ENCODE assay signal across 1 fruit fly cellular context in genomic region chr3R:23112680-23113362, dm6.
TF ChIP-seq lines count a peak whose summit lies in the region.

Gene Cow (minus strand): TSS chr3R:23112730.

TF ChIP-seq in whole organism, embryonic, 481 proteins besides CTCF, POLR2A, EP300 and RAD21 (continued from another document and continues in another):
- TF ChIP-seq zfh1 (GFP tag; IDR thresholded peaks at IDR 0.05; lab: Robert Waterston, UW), result peak; percentile 56; the same call in 2 of the 3 replicates
- TF ChIP-seq CG3726 (GFP tag; IDR thresholded peaks at IDR 0.05; lab: Robert Waterston, UW), result 0 out of 3 replicates have a peak, but pooled peaks have one; percentile 50
- peak; percentile 89 for TF ChIP-seq sens (GFP tag; lab: Kevin White, UChicago)
- TF ChIP-seq CG10959 (GFP tag; IDR thresholded peaks at IDR 0.05; lab: Robert Waterston, UW), result no peak
- TF ChIP-seq CG12219 (GFP tag; optimal IDR thresholded peaks at IDR 0.05; lab: Kevin White, UChicago), result peak; percentile 18
- TF ChIP-seq CG6689 (GFP tag; IDR thresholded peaks at IDR 0.05; lab: Robert Waterston, UW), result no peak
- TF ChIP-seq org-1 (GFP tag; optimal IDR thresholded peaks at IDR 0.05; lab: Kevin White, UChicago), result peak; percentile 56
- no peak for TF ChIP-seq unc-4 (GFP tag; IDR thresholded peaks at IDR 0.05; lab: Robert Waterston, UW; ENCODE audit: partially characterized antibody)
- TF ChIP-seq Asciz (GFP tag; optimal IDR thresholded peaks at IDR 0.05; lab: Kevin White, UChicago), result peak; percentile 42
- TF ChIP-seq BtbVII (GFP tag; optimal IDR thresholded peaks at IDR 0.05; lab: Kevin White, UChicago), result peak; percentile 35
- peak; percentile 54 for TF ChIP-seq Dip3 (GFP tag; optimal IDR thresholded peaks at IDR 0.05; lab: Kevin White, UChicago)
- no peak for TF ChIP-seq jing (GFP tag; optimal IDR thresholded peaks at IDR 0.05; lab: Kevin White, UChicago)
- TF ChIP-seq CG16813 (GFP tag; IDR thresholded peaks at IDR 0.05; lab: Robert Waterston, UW; ENCODE audit: partially characterized antibody), result no peak
- no peak for TF ChIP-seq pan (optimal IDR thresholded peaks at IDR 0.05; lab: Kevin White, UChicago)
- TF ChIP-seq pan (GFP tag; optimal IDR thresholded peaks at IDR 0.05 in 1 of 2, IDR thresholded peaks at IDR 0.05 in 1 of 2), result peak in 1 of 2 experiments; percentile 86
- TF ChIP-seq ab (GFP tag; optimal IDR thresholded peaks at IDR 0.05; lab: Kevin White, UChicago), result no peak
- no peak for TF ChIP-seq abd-A (tag; optimal IDR thresholded peaks at IDR 0.05; lab: Kevin White, UChicago)
- TF ChIP-seq CG7372 (GFP tag; IDR thresholded peaks at IDR 0.05; lab: Robert Waterston, UW), result peak; percentile 70
- peak; percentile 55 for TF ChIP-seq Deaf1 (tag; optimal IDR thresholded peaks at IDR 0.05; lab: Kevin White, UChicago)
- no peak for TF ChIP-seq prd (optimal IDR thresholded peaks at IDR 0.05; lab: Kevin White, UChicago)
- peak; percentile 75 for TF ChIP-seq prd (GFP tag; IDR thresholded peaks at IDR 0.05; lab: Robert Waterston, UW)
- TF ChIP-seq CG16863 (GFP tag; optimal IDR thresholded peaks at IDR 0.05; lab: Kevin White, UChicago), result peak; percentile 41
- TF ChIP-seq CG15696 (tag; optimal IDR thresholded peaks at IDR 0.05; lab: Kevin White, UChicago), result no peak
- no peak for TF ChIP-seq h (optimal IDR thresholded peaks at IDR 0.05; lab: Kevin White, UChicago)
- TF ChIP-seq run (tag; optimal IDR thresholded peaks at IDR 0.05; lab: Kevin White, UChicago), result no peak
- no peak for TF ChIP-seq sc (optimal IDR thresholded peaks at IDR 0.05; lab: Kevin White, UChicago)
- peak; percentile 1 for TF ChIP-seq sc (GFP tag; optimal IDR thresholded peaks at IDR 0.05; lab: Kevin White, UChicago)
- no peak for TF ChIP-seq sima (GFP tag; optimal IDR thresholded peaks at IDR 0.05; lab: Kevin White, UChicago)
- TF ChIP-seq CG42726 (GFP tag; IDR thresholded peaks at IDR 0.05; lab: Robert Waterston, UW; ENCODE audit: partially characterized antibody), result no peak
- 0 out of 3 replicates have a peak, but pooled peaks have one; percentile 12 for TF ChIP-seq gce (GFP tag; IDR thresholded peaks at IDR 0.05; lab: Robert Waterston, UW)
- TF ChIP-seq ems (GFP tag; optimal IDR thresholded peaks at IDR 0.05; lab: Kevin White, UChicago), result peak; percentile 36
- peak; percentile 90 for TF ChIP-seq lab (GFP tag; optimal IDR thresholded peaks at IDR 0.05; lab: Kevin White, UChicago)
- TF ChIP-seq CG9932 (GFP tag; IDR thresholded peaks at IDR 0.05; lab: Robert Waterston, UW), result peak; percentile 70
- peak; percentile 8 for TF ChIP-seq luna (GFP tag; optimal IDR thresholded peaks at IDR 0.05; lab: Kevin White, UChicago)
- no peak for TF ChIP-seq trem (tag; optimal IDR thresholded peaks at IDR 0.05; lab: Kevin White, UChicago)
- no peak for TF ChIP-seq CG2129 (GFP tag; IDR thresholded peaks at IDR 0.05; lab: Robert Waterston, UW; ENCODE audit: partially characterized antibody)
- TF ChIP-seq CG13894 (tag; optimal IDR thresholded peaks at IDR 0.05; lab: Kevin White, UChicago), result peak; percentile 49
- TF ChIP-seq chm (GFP tag; IDR thresholded peaks at IDR 0.05; lab: Robert Waterston, UW), result no peak
- TF ChIP-seq fd64A (GFP tag; optimal IDR thresholded peaks at IDR 0.05; lab: Kevin White, UChicago), result no peak
- TF ChIP-seq pnt (GFP tag; optimal IDR thresholded peaks at IDR 0.05; lab: Kevin White, UChicago), result peak; percentile 26
- peak; percentile 77 for TF ChIP-seq vvl (GFP tag; IDR thresholded peaks at IDR 0.05; lab: Robert Waterston, UW)
- TF ChIP-seq pzg (GFP tag; optimal IDR thresholded peaks at IDR 0.05; lab: Kevin White, UChicago), result peak; percentile 4
- peak; percentile 43 to 48 for TF ChIP-seq Pdp1 (GFP tag; optimal IDR thresholded peaks at IDR 0.05; lab: Kevin White, UChicago)
- no peak for TF ChIP-seq yki (optimal IDR thresholded peaks at IDR 0.05; lab: Kevin White, UChicago)
- TF ChIP-seq Mrtf (GFP tag; IDR thresholded peaks at IDR 0.05; lab: Robert Waterston, UW), result no peak
- peak; percentile 74 for TF ChIP-seq CG3281 (GFP tag; optimal IDR thresholded peaks at IDR 0.05; lab: Kevin White, UChicago)
- TF ChIP-seq PHDP (tag; optimal IDR thresholded peaks at IDR 0.05; lab: Kevin White, UChicago), result peak; percentile 69
- peak; percentile 66 for TF ChIP-seq HLH3B (GFP tag; IDR thresholded peaks at IDR 0.05; lab: Robert Waterston, UW)
- no peak for TF ChIP-seq amos (GFP tag; IDR thresholded peaks at IDR 0.05; lab: Robert Waterston, UW; ENCODE audit: partially characterized antibody)
- peak; percentile 3 for TF ChIP-seq CG18764 (GFP tag; optimal IDR thresholded peaks at IDR 0.05; lab: Kevin White, UChicago)
- TF ChIP-seq CG4282 (GFP tag; optimal IDR thresholded peaks at IDR 0.05; lab: Kevin White, UChicago), result peak; percentile 20
- TF ChIP-seq CG5245 (GFP tag; optimal IDR thresholded peaks at IDR 0.05; lab: Kevin White, UChicago), result peak; percentile 4
- no peak for TF ChIP-seq CG17802 (tag; optimal IDR thresholded peaks at IDR 0.05; lab: Kevin White, UChicago)
- no peak for TF ChIP-seq CG11085 (GFP tag; IDR thresholded peaks at IDR 0.05; lab: Robert Waterston, UW)
- TF ChIP-seq dan (GFP tag; IDR thresholded peaks at IDR 0.05; lab: Robert Waterston, UW), result no peak
- peak; percentile 32 for TF ChIP-seq CG17829 (tag; optimal IDR thresholded peaks at IDR 0.05; lab: Kevin White, UChicago)
- no peak for TF ChIP-seq CG1647 (GFP tag; optimal IDR thresholded peaks at IDR 0.05; lab: Kevin White, UChicago)
- peak; percentile 27 for TF ChIP-seq Ssrp (tag; optimal IDR thresholded peaks at IDR 0.05; lab: Kevin White, UChicago)
- TF ChIP-seq schlank (tag; optimal IDR thresholded peaks at IDR 0.05; lab: Kevin White, UChicago), result peak; percentile 43
- no peak for TF ChIP-seq BEAF-32 (GFP tag; optimal IDR thresholded peaks at IDR 0.05; lab: Kevin White, UChicago)
- no peak for TF ChIP-seq CG8765 (GFP tag; IDR thresholded peaks at IDR 0.05; lab: Robert Waterston, UW)
- TF ChIP-seq CG11456 (GFP tag; IDR thresholded peaks at IDR 0.05; lab: Robert Waterston, UW), result peak; percentile 57; the same call in 1 of the 3 replicates
- TF ChIP-seq br (optimal IDR thresholded peaks at IDR 0.05; lab: Kevin White, UChicago), result no peak
- no peak for TF ChIP-seq ftz-f1 (GFP tag; optimal IDR thresholded peaks at IDR 0.05; lab: Kevin White, UChicago)
- no peak for TF ChIP-seq Dip2 (GFP tag; IDR thresholded peaks at IDR 0.05; lab: Robert Waterston, UW)
- no peak for TF ChIP-seq hbn (GFP tag; IDR thresholded peaks at IDR 0.05; lab: Robert Waterston, UW; ENCODE audit: partially characterized antibody)
- TF ChIP-seq Six4 (GFP tag; optimal IDR thresholded peaks at IDR 0.05; lab: Kevin White, UChicago), result peak; percentile 20
- TF ChIP-seq Antp (GFP tag; optimal IDR thresholded peaks at IDR 0.05; lab: Kevin White, UChicago), result peak; percentile 32
- no peak for TF ChIP-seq wek (GFP tag; optimal IDR thresholded peaks at IDR 0.05; lab: Kevin White, UChicago)
- TF ChIP-seq CG2889 (GFP tag; IDR thresholded peaks at IDR 0.05; lab: Robert Waterston, UW), result no peak; the same call in 2 of the 3 replicates
- no peak for TF ChIP-seq ash1 (GFP tag; optimal IDR thresholded peaks at IDR 0.05; lab: Kevin White, UChicago)
- TF ChIP-seq CG13775 (GFP tag; optimal IDR thresholded peaks at IDR 0.05; lab: Kevin White, UChicago), result peak; percentile 46
- TF ChIP-seq CG2875 (GFP tag; optimal IDR thresholded peaks at IDR 0.05; lab: Kevin White, UChicago), result no peak
- no peak for TF ChIP-seq CG15479 (GFP tag; optimal IDR thresholded peaks at IDR 0.05; lab: Kevin White, UChicago)
- TF ChIP-seq tna (GFP tag; IDR thresholded peaks at IDR 0.05; lab: Robert Waterston, UW; ENCODE audit: partially characterized antibody), result no peak
- TF ChIP-seq CG12659 (GFP tag; optimal IDR thresholded peaks at IDR 0.05; lab: Kevin White, UChicago), result peak; percentile 67
- TF ChIP-seq B-H2 (GFP tag; optimal IDR thresholded peaks at IDR 0.05; lab: Kevin White, UChicago), result peak; percentile 27
- peak; percentile 43 for TF ChIP-seq tio (GFP tag; optimal IDR thresholded peaks at IDR 0.05; lab: Kevin White, UChicago)
- peak; percentile 54; the same call in 1 of the 2 replicates for TF ChIP-seq CG32772 (GFP tag; IDR thresholded peaks at IDR 0.05; lab: Robert Waterston, UW)
- peak; percentile 95 for TF ChIP-seq onecut (GFP tag; IDR thresholded peaks at IDR 0.05; lab: Robert Waterston, UW)
- TF ChIP-seq CHES-1-like (GFP tag; optimal IDR thresholded peaks at IDR 0.05; lab: Kevin White, UChicago), result peak; percentile 48
- TF ChIP-seq CG3995 (GFP tag; optimal IDR thresholded peaks at IDR 0.05; lab: Kevin White, UChicago), result no peak
- no peak for TF ChIP-seq aop (GFP tag; IDR thresholded peaks at IDR 0.05; lab: Robert Waterston, UW)
- TF ChIP-seq CG15073 (GFP tag; optimal IDR thresholded peaks at IDR 0.05; lab: Kevin White, UChicago), result no peak
- peak; percentile 48 for TF ChIP-seq fd3F (GFP tag; optimal IDR thresholded peaks at IDR 0.05; lab: Kevin White, UChicago)
- no peak for TF ChIP-seq hb (GFP tag; IDR thresholded peaks at IDR 0.05; lab: Robert Waterston, UW; ENCODE audit: partially characterized antibody)
- no peak for TF ChIP-seq CG9797 (GFP tag; optimal IDR thresholded peaks at IDR 0.05; lab: Kevin White, UChicago)
- peak; percentile 39; the same call in 1 of the 2 replicates for TF ChIP-seq wdn (GFP tag; IDR thresholded peaks at IDR 0.05; lab: Robert Waterston, UW)
- TF ChIP-seq CG18619 (GFP tag; optimal IDR thresholded peaks at IDR 0.05; lab: Kevin White, UChicago), result peak; percentile 62
- peak; percentile 77 for TF ChIP-seq Rfx (GFP tag; IDR thresholded peaks at IDR 0.05; lab: Robert Waterston, UW)
- no peak for TF ChIP-seq nerfin-2 (GFP tag; IDR thresholded peaks at IDR 0.05; lab: Robert Waterston, UW; ENCODE audit: partially characterized antibody)
- no peak for TF ChIP-seq Hr39 (optimal IDR thresholded peaks at IDR 0.05; lab: Kevin White, UChicago)
- peak; percentile 69 for TF ChIP-seq CG6854 (GFP tag; optimal IDR thresholded peaks at IDR 0.05; lab: Kevin White, UChicago)
- peak; percentile 86 for TF ChIP-seq Fer1 (GFP tag; optimal IDR thresholded peaks at IDR 0.05; lab: Kevin White, UChicago)
- TF ChIP-seq NC2α (GFP tag; optimal IDR thresholded peaks at IDR 0.05; lab: Kevin White, UChicago), result no peak
- peak; percentile 67 for TF ChIP-seq Sox102F (GFP tag; optimal IDR thresholded peaks at IDR 0.05; lab: Kevin White, UChicago)
- TF ChIP-seq CG32532 (GFP tag; IDR thresholded peaks at IDR 0.05; lab: Robert Waterston, UW), result peak; percentile 78
- TF ChIP-seq cwo (GFP tag; optimal IDR thresholded peaks at IDR 0.05; lab: Kevin White, UChicago), result peak; percentile 72
- TF ChIP-seq CG14965 (GFP tag; optimal IDR thresholded peaks at IDR 0.05; lab: Kevin White, UChicago; ENCODE audit: borderline replicate concordance), result no peak
- no peak for TF ChIP-seq CG8359 (GFP tag; optimal IDR thresholded peaks at IDR 0.05; lab: Kevin White, UChicago; ENCODE audit: borderline replicate concordance)
- TF ChIP-seq CG15269 (tag; optimal IDR thresholded peaks at IDR 0.05; lab: Kevin White, UChicago), result peak; percentile 71
- no peak; the same call in 2 of the 3 replicates for TF ChIP-seq ken (GFP tag; IDR thresholded peaks at IDR 0.05; lab: Robert Waterston, UW)
- 0 out of 3 replicates have a peak, but pooled peaks have one; percentile 43 for TF ChIP-seq CG6175 (GFP tag; IDR thresholded peaks at IDR 0.05; lab: Robert Waterston, UW)
- peak; percentile 30; the same call in 1 of the 4 replicates for TF ChIP-seq Gug (GFP tag; IDR thresholded peaks at IDR 0.05; lab: Robert Waterston, UW)
- no peak for TF ChIP-seq Dll (GFP tag; IDR thresholded peaks at IDR 0.05; lab: Robert Waterston, UW; ENCODE audit: partially characterized antibody)
- TF ChIP-seq MTF-1 (GFP tag; optimal IDR thresholded peaks at IDR 0.05; lab: Kevin White, UChicago; ENCODE audit: borderline replicate concordance), result no peak
- TF ChIP-seq NFAT (GFP tag; IDR thresholded peaks at IDR 0.05; lab: Robert Waterston, UW), result no peak
- TF ChIP-seq CG1024 (GFP tag; IDR thresholded peaks at IDR 0.05; lab: Robert Waterston, UW), result no peak
- peak; percentile 75 for TF ChIP-seq slbo (GFP tag; IDR thresholded peaks at IDR 0.05; lab: Robert Waterston, UW)
- TF ChIP-seq Bdp1 (GFP tag; optimal IDR thresholded peaks at IDR 0.05; lab: Kevin White, UChicago), result peak; percentile 42
- peak; percentile 84 for TF ChIP-seq Hmr (GFP tag; optimal IDR thresholded peaks at IDR 0.05; lab: Kevin White, UChicago)
- no peak for TF ChIP-seq Lpt (GFP tag; optimal IDR thresholded peaks at IDR 0.05; lab: Kevin White, UChicago)
- no peak for TF ChIP-seq CG17912 (GFP tag; optimal IDR thresholded peaks at IDR 0.05; lab: Kevin White, UChicago)
- no peak for TF ChIP-seq CG30020 (tag; optimal IDR thresholded peaks at IDR 0.05; lab: Kevin White, UChicago)
- TF ChIP-seq Dek (tag; optimal IDR thresholded peaks at IDR 0.05; lab: Kevin White, UChicago), result peak; percentile 59
- no peak for TF ChIP-seq fru (optimal IDR thresholded peaks at IDR 0.05; lab: Kevin White, UChicago)
- no peak for TF ChIP-seq salm (tag; optimal IDR thresholded peaks at IDR 0.05; lab: Kevin White, UChicago)
- peak; percentile 50; the same call in 1 of the 2 replicates for TF ChIP-seq E2f2 (GFP tag; IDR thresholded peaks at IDR 0.05; lab: Robert Waterston, UW)
- no peak for TF ChIP-seq CG3407 (GFP tag; optimal IDR thresholded peaks at IDR 0.05; lab: Kevin White, UChicago)
- peak; percentile 4 for TF ChIP-seq CG2116 (GFP tag; optimal IDR thresholded peaks at IDR 0.05; lab: Kevin White, UChicago)
- peak; percentile 31 for TF ChIP-seq crc (GFP tag; optimal IDR thresholded peaks at IDR 0.05; lab: Kevin White, UChicago)
- TF ChIP-seq tup (GFP tag; optimal IDR thresholded peaks at IDR 0.05; lab: Kevin White, UChicago), result peak; percentile 3
- peak; percentile 57 for TF ChIP-seq CG12155 (GFP tag; optimal IDR thresholded peaks at IDR 0.05; lab: Kevin White, UChicago)
- no peak for TF ChIP-seq CG4360 (GFP tag; IDR thresholded peaks at IDR 0.05; lab: Robert Waterston, UW)
- peak; percentile 52 for TF ChIP-seq phol (tag; optimal IDR thresholded peaks at IDR 0.05; lab: Kevin White, UChicago)
- TF ChIP-seq CG4730 (GFP tag; IDR thresholded peaks at IDR 0.05; lab: Robert Waterston, UW), result peak; percentile 52; the same call in 1 of the 2 replicates
- TF ChIP-seq CG14050 (GFP tag; IDR thresholded peaks at IDR 0.05; lab: Robert Waterston, UW), result peak; percentile 48; the same call in 1 of the 3 replicates
- peak in 1 of 2 experiments; percentile 46 for TF ChIP-seq chif (GFP tag; optimal IDR thresholded peaks at IDR 0.05; lab: Kevin White, UChicago)
- TF ChIP-seq pros (GFP tag; optimal IDR thresholded peaks at IDR 0.05; lab: Kevin White, UChicago), result no peak
- TF ChIP-seq Scr (GFP tag; IDR thresholded peaks at IDR 0.05; lab: Robert Waterston, UW; ENCODE audit: partially characterized antibody), result no peak
- peak; percentile 44 for TF ChIP-seq tin (GFP tag; optimal IDR thresholded peaks at IDR 0.05; lab: Kevin White, UChicago)
